Fruit fly (Drosophila melanogaster) whole organism, embryonic: ENCODE measurements around the gene CG9590.

ENCODE experiments used
- BEAF-32 ChIP-seq: fragments of 200-800 bp; sonication (Bioruptor generic); optimal IDR thresholded peaks from 3 replicates; lab custom pipeline; 2017; ENCODE audit warnings: missing biosample characterization, missing genetic modification characterization, mild to moderate bottlenecking, moderate library complexity, missing genetic modification reagents
- CG12236 ChIP-seq: fragments of 200-800 bp; sonication (Bioruptor generic); optimal IDR thresholded peaks from 2 replicates; lab custom pipeline; 2016; ENCODE audit warnings: missing biosample characterization, missing genetic modification characterization
- CG12391 ChIP-seq: fragments of 200-800 bp; sonication (Bioruptor generic); optimal IDR thresholded peaks from 3 replicates; lab custom pipeline; 2018; ENCODE audit warnings: missing biosample characterization, mild to moderate bottlenecking, missing genetic modification characterization, moderate library complexity
- CG13287 ChIP-seq: fragments of 200-800 bp; sonication (Bioruptor generic); IDR thresholded peaks from 2 replicates; pipeline ENCODE4 v1.3.6; 2022; ENCODE audit warnings: missing biosample characterization, missing genetic modification characterization; ENCODE audit not compliant: partially characterized antibody
- CG15514 ChIP-seq: fragments of 200-800 bp; sonication (Bioruptor generic); optimal IDR thresholded peaks from 3 replicates; lab custom pipeline; 2017; ENCODE audit warnings: missing biosample characterization, missing genetic modification characterization, mild to moderate bottlenecking, moderate library complexity, missing genetic modification reagents
- CG1603 ChIP-seq: fragments of 200-800 bp; sonication (Bioruptor generic); optimal IDR thresholded peaks from 2 replicates; lab custom pipeline; 2019; ENCODE audit warnings: missing biosample characterization, mild to moderate bottlenecking, missing genetic modification characterization, moderate library complexity
- CG16779 ChIP-seq: fragments of 200-800 bp; sonication (Bioruptor generic); IDR thresholded peaks from 2 replicates; pipeline ENCODE4 v1.3.6; 2022; ENCODE audit warnings: missing biosample characterization, missing genetic modification characterization
- CG18011 ChIP-seq: fragments of 200-800 bp; sonication (Bioruptor generic); optimal IDR thresholded peaks from 2 replicates; lab custom pipeline; 2017; ENCODE audit warnings: missing biosample characterization, missing genetic modification characterization, mild to moderate bottlenecking, moderate library complexity, missing genotype
- CG2120 ChIP-seq: fragments of 200-800 bp; sonication (Bioruptor generic); optimal IDR thresholded peaks from 3 replicates; lab custom pipeline; 2016; ENCODE audit warnings: missing biosample characterization, missing genetic modification characterization
- CG30020 ChIP-seq: fragments of 200-800 bp; optimal IDR thresholded peaks from 2 replicates; lab custom pipeline; 2019; ENCODE audit warnings: missing biosample characterization, mild to moderate bottlenecking, missing genetic modification characterization, moderate library complexity
- CG30403 ChIP-seq: fragments of 200-800 bp; sonication (Bioruptor generic); optimal IDR thresholded peaks from 3 replicates; lab custom pipeline; 2016; ENCODE audit warnings: missing biosample characterization, missing genetic modification characterization
- CG31365 ChIP-seq: fragments of 200-800 bp; sonication (Bioruptor generic); optimal IDR thresholded peaks from 2 replicates; lab custom pipeline; 2018; ENCODE audit warnings: missing biosample characterization, mild to moderate bottlenecking, missing genetic modification characterization
- CG4617 ChIP-seq: fragments of 200-800 bp; sonication (Bioruptor generic); optimal IDR thresholded peaks from 3 replicates; lab custom pipeline; 2016; ENCODE audit warnings: missing biosample characterization, missing genetic modification characterization, borderline replicate concordance
- CG5245 ChIP-seq: fragments of 200-800 bp; sonication (Bioruptor generic); optimal IDR thresholded peaks from 3 replicates; lab custom pipeline; 2016; ENCODE audit warnings: missing biosample characterization, missing genetic modification characterization
- CG6272 ChIP-seq: fragments of 200-800 bp; sonication (Bioruptor generic); IDR thresholded peaks from 2 replicates; pipeline ENCODE4 v1.3.6; 2022; ENCODE audit warnings: missing biosample characterization, missing genetic modification characterization
- CG6654 ChIP-seq: fragments of 200-800 bp; sonication (Bioruptor generic); optimal IDR thresholded peaks from 2 replicates; lab custom pipeline; 2017; ENCODE audit warnings: missing biosample characterization, mild to moderate bottlenecking, missing genetic modification characterization
- CG7745 ChIP-seq: fragments of 200-800 bp; sonication (Bioruptor generic); optimal IDR thresholded peaks from 2 replicates; lab custom pipeline; 2018; ENCODE audit warnings: missing biosample characterization, mild to moderate bottlenecking, missing genetic modification characterization, moderate library complexity
- CG8089 ChIP-seq: fragments of 200-800 bp; sonication (Bioruptor generic); optimal IDR thresholded peaks from 3 replicates; lab custom pipeline; 2016; ENCODE audit warnings: missing biosample characterization, missing genetic modification characterization
- CG9797 ChIP-seq: fragments of 200-800 bp; sonication (Bioruptor generic); optimal IDR thresholded peaks from 3 replicates; lab custom pipeline; 2018; ENCODE audit warnings: missing biosample characterization, mild to moderate bottlenecking, missing genetic modification characterization
- Dp ChIP-seq: fragments of 200-800 bp; sonication (Bioruptor generic); optimal IDR thresholded peaks from 2 replicates; lab custom pipeline; 2018; ENCODE audit warnings: missing biosample characterization, mild to moderate bottlenecking, missing genetic modification characterization, moderate library complexity
- E2f2 ChIP-seq: fragments of 200-800 bp; sonication (Bioruptor generic); IDR thresholded peaks from 2 replicates; pipeline ENCODE4 v1.3.6; 2022; ENCODE audit warnings: missing biosample characterization, missing genetic modification characterization
- Lhr ChIP-seq: fragments of 200-800 bp; sonication (Bioruptor generic); optimal IDR thresholded peaks from 3 replicates; lab custom pipeline; 2017; ENCODE audit warnings: mild to moderate bottlenecking, missing biosample characterization, missing genetic modification reagents, missing genetic modification characterization
- MBD-R2 ChIP-seq: fragments of 200-800 bp; sonication (Bioruptor generic); IDR thresholded peaks from 2 replicates; pipeline ENCODE4 v1.3.6; 2022; ENCODE audit warnings: missing biosample characterization, missing genetic modification characterization
- MESR4 ChIP-seq: fragments of 200-800 bp; sonication (Bioruptor generic); optimal IDR thresholded peaks from 2 replicates; lab custom pipeline; 2018; ENCODE audit warnings: missing biosample characterization, mild to moderate bottlenecking, missing genetic modification characterization, moderate library complexity
- Xbp1 ChIP-seq: fragments of 200-800 bp; sonication (Bioruptor generic); optimal IDR thresholded peaks from 3 replicates; lab custom pipeline; 2016; ENCODE audit warnings: missing biosample characterization, mild to moderate bottlenecking, missing genetic modification characterization
- YL-1 ChIP-seq: fragments of 200-800 bp; sonication (Bioruptor generic); optimal IDR thresholded peaks from 3 replicates; lab custom pipeline; 2017; ENCODE audit warnings: missing biosample characterization, mild to moderate bottlenecking, missing genetic modification characterization
- amos ChIP-seq: fragments of 200-800 bp; sonication (Bioruptor generic); IDR thresholded peaks from 2 replicates; pipeline ENCODE4 v1.3.6; 2022; ENCODE audit warnings: missing biosample characterization, missing genetic modification characterization; ENCODE audit not compliant: partially characterized antibody
- crp ChIP-seq, 2 experiments: fragments of 200-800 bp; sonication (Bioruptor generic); optimal IDR thresholded peaks; 2 replicates in 1 of 2; 3 replicates in 1 of 2; lab custom pipeline; 2017; ENCODE audit warnings: missing biosample characterization in 2 of 2, missing genetic modification characterization in 2 of 2, mild to moderate bottlenecking in 1 of 2, moderate library complexity in 1 of 2
- ham ChIP-seq: fragments of 200-800 bp; sonication (Bioruptor generic); IDR thresholded peaks from 2 replicates; pipeline ENCODE4 v1.3.6; 2022; ENCODE audit warnings: missing biosample characterization, missing genetic modification characterization
- jumu ChIP-seq: fragments of 200-800 bp; sonication (Bioruptor generic); optimal IDR thresholded peaks from 3 replicates; lab custom pipeline; 2016; ENCODE audit warnings: missing biosample characterization, missing genetic modification characterization
- mld ChIP-seq: fragments of 200-800 bp; sonication (Bioruptor generic); IDR thresholded peaks from 3 replicates; pipeline ENCODE4 v1.3.6; 2022; ENCODE audit warnings: missing biosample characterization, missing genetic modification characterization; ENCODE audit not compliant: partially characterized antibody
- nom ChIP-seq: fragments of 200-800 bp; sonication (Bioruptor generic); optimal IDR thresholded peaks from 2 replicates; lab custom pipeline; 2017; ENCODE audit warnings: missing biosample characterization, missing genetic modification characterization, mild to moderate bottlenecking, moderate library complexity, missing genetic modification reagents
- phol ChIP-seq: fragments of 200-800 bp; sonication (Bioruptor generic); optimal IDR thresholded peaks from 3 replicates; lab custom pipeline; 2018; ENCODE audit warnings: missing biosample characterization, mild to moderate bottlenecking, missing genetic modification characterization, moderate library complexity
- pzg ChIP-seq: fragments of 200-800 bp; sonication (Bioruptor generic); optimal IDR thresholded peaks from 3 replicates; lab custom pipeline; 2018; ENCODE audit warnings: missing biosample characterization, mild to moderate bottlenecking, missing genetic modification characterization, moderate library complexity
- seq ChIP-seq: fragments of 200-800 bp; sonication (Bioruptor generic); IDR thresholded peaks from 2 replicates; pipeline ENCODE4 v1.3.6; 2022; ENCODE audit warnings: missing biosample characterization, missing genetic modification characterization
- sna ChIP-seq: fragments of 200-800 bp; sonication (Bioruptor generic); IDR thresholded peaks from 2 replicates; pipeline ENCODE4 v1.3.6; 2022; ENCODE audit warnings: missing biosample characterization, missing genetic modification characterization; ENCODE audit not compliant: partially characterized antibody
- stwl ChIP-seq: fragments of 200-800 bp; sonication (Bioruptor generic); optimal IDR thresholded peaks from 3 replicates; lab custom pipeline; 2018; ENCODE audit warnings: missing biosample characterization, mild to moderate bottlenecking, missing genetic modification characterization, moderate library complexity
- tna ChIP-seq: fragments of 200-800 bp; sonication (Bioruptor generic); IDR thresholded peaks from 2 replicates; pipeline ENCODE4 v1.3.6; 2022; ENCODE audit warnings: missing biosample characterization, missing genetic modification characterization; ENCODE audit not compliant: partially characterized antibody
- trem ChIP-seq: fragments of 200-800 bp; optimal IDR thresholded peaks from 3 replicates; lab custom pipeline; 2019; ENCODE audit warnings: missing biosample characterization, mild to moderate bottlenecking, missing genetic modification characterization, moderate library complexity
- wor ChIP-seq: fragments of 200-800 bp; sonication (Bioruptor generic); IDR thresholded peaks from 2 replicates; pipeline ENCODE4 v1.3.6; 2022; ENCODE audit warnings: missing biosample characterization, missing genetic modification characterization

Gene CG9590

dm6 chr3R:15786538-15786937, at the start of gene CG9590:
Gene CG9590, plus strand, starts transcription at chr3R:15786703.
- TF ChIP-seq CG13287 (GFP tag; lab: Robert Waterston, UW) (peak; percentile 34; the same call in 1 of the 2 replicates), wor (GFP tag; lab: Robert Waterston, UW) (no peak), amos (peak; percentile 9; the same call in 1 of the 2 replicates), CG12236 (GFP tag; lab: Kevin White, UChicago) (no peak), jumu (no peak), mld (GFP tag; lab: Robert Waterston, UW) (no peak), MBD-R2 (GFP tag; lab: Robert Waterston, UW) (peak; percentile 87), CG30403 (no peak), CG7745 (no peak), sna (GFP tag; lab: Robert Waterston, UW) (0 out of 2 replicates have a peak, but pooled peaks have one; percentile 46), CG16779 (GFP tag; lab: Robert Waterston, UW) (no peak), CG4617 (GFP tag; lab: Kevin White, UChicago) (peak; percentile 19), seq (GFP tag; lab: Robert Waterston, UW) (no peak), CG6272 (GFP tag; lab: Robert Waterston, UW) (no peak), phol (tag; lab: Kevin White, UChicago) (no peak), stwl (tag; lab: Kevin White, UChicago) (peak; percentile 43), pzg (GFP tag; lab: Kevin White, UChicago) (peak; percentile 43), E2f2 (GFP tag; lab: Robert Waterston, UW) (peak; percentile 96), tna (no peak), BEAF-32 (GFP tag; lab: Kevin White, UChicago) (peak; percentile 8), trem (tag; lab: Kevin White, UChicago) (peak; percentile 99), ham (GFP tag; lab: Robert Waterston, UW) (no peak), Lhr (GFP tag; lab: Kevin White, UChicago) (no peak), Dp (GFP tag; lab: Kevin White, UChicago) (peak; percentile 89), CG2120 (GFP tag; lab: Kevin White, UChicago) (no peak), CG1603 (tag; lab: Kevin White, UChicago) (peak; percentile 18), MESR4 (GFP tag; lab: Kevin White, UChicago) (peak; percentile 57), CG18011 (no peak), CG30020 (tag; lab: Kevin White, UChicago) (no peak), CG6654 (GFP tag; lab: Kevin White, UChicago) (no peak), CG31365 (tag; lab: Kevin White, UChicago) (no peak), crp (GFP tag; optimal IDR thresholded peaks at IDR 0.05; lab: Kevin White, UChicago) (peak; percentile 61 to 92), CG5245 (GFP tag; lab: Kevin White, UChicago) (no peak), CG8089 (GFP tag; lab: Kevin White, UChicago) (no peak), CG9797 (GFP tag; lab: Kevin White, UChicago) (no peak), CG15514 (GFP tag; lab: Kevin White, UChicago) (peak; percentile 1), Xbp1 (GFP tag; lab: Kevin White, UChicago) (peak; percentile 38), YL-1 (GFP tag; lab: Kevin White, UChicago) (peak; percentile 54), nom (no peak)
- TF ChIP-seq, all 482 proteins: peak for 17

dm6 chr3R:15744354-15744753, 42.1 kb upstream of the CG9590 start, which contains the start of gene CG4520:
Gene CG4520, plus strand, starts transcription at chr3R:15744654.
- TF ChIP-seq CG12391, result no peak
